Fruit fly (Drosophila melanogaster) whole organism, embryonic: Measurements from ENCODE around the gene Fatp1.
A peak's percentile ranks its signal among the peaks of the same experiment; 100 is the strongest.

Experiments
- Ada2b ChIP-seq: fragments of 200-800 bp; sonication (Bioruptor generic); IDR thresholded peaks from 2 replicates; pipeline ENCODE4 v1.3.6; 2022; ENCODE audit warnings: missing biosample characterization, missing genetic modification characterization
- C15 ChIP-seq: fragments of 200-800 bp; sonication (Bioruptor generic); IDR thresholded peaks from 3 replicates; pipeline ENCODE4 v1.3.6; 2022; ENCODE audit warnings: missing biosample characterization, missing genetic modification characterization
- CG10543 ChIP-seq: fragments of 200-800 bp; sonication (Bioruptor generic); optimal IDR thresholded peaks from 3 replicates; lab custom pipeline; 2017; ENCODE audit warnings: missing biosample characterization, mild to moderate bottlenecking, missing genetic modification characterization, moderate library complexity
- CG11247 ChIP-seq: fragments of 200-800 bp; sonication (Bioruptor generic); IDR thresholded peaks from 2 replicates; pipeline ENCODE4 v1.3.6; 2022; ENCODE audit warnings: missing biosample characterization, missing genetic modification characterization
- CG11560 ChIP-seq: fragments of 200-800 bp; sonication (Bioruptor generic); IDR thresholded peaks from 3 replicates; pipeline ENCODE4 v1.3.6; 2022; ENCODE audit warnings: missing biosample characterization, missing genetic modification characterization
- CG12942 ChIP-seq: fragments of 200-800 bp; sonication (Bioruptor generic); optimal IDR thresholded peaks from 3 replicates; lab custom pipeline; 2016; ENCODE audit warnings: missing biosample characterization, missing genetic modification characterization
- CG15514 ChIP-seq: fragments of 200-800 bp; sonication (Bioruptor generic); optimal IDR thresholded peaks from 3 replicates; lab custom pipeline; 2017; ENCODE audit warnings: missing biosample characterization, missing genetic modification characterization, mild to moderate bottlenecking, moderate library complexity, missing genetic modification reagents
- CG15601 ChIP-seq: fragments of 200-800 bp; sonication (Bioruptor generic); optimal IDR thresholded peaks from 3 replicates; lab custom pipeline; 2019; ENCODE audit warnings: missing biosample characterization, mild to moderate bottlenecking, missing genetic modification characterization, moderate library complexity
- CG17568 ChIP-seq: fragments of 200-800 bp; sonication (Bioruptor generic); optimal IDR thresholded peaks from 2 replicates; lab custom pipeline; 2018; ENCODE audit warnings: missing biosample characterization, mild to moderate bottlenecking, missing genetic modification characterization, moderate library complexity
- CG2199 ChIP-seq: fragments of 200-800 bp; sonication (Bioruptor generic); IDR thresholded peaks from 3 replicates; pipeline ENCODE4 v1.3.6; 2022; ENCODE audit warnings: missing biosample characterization, missing genetic modification characterization
- CG30403 ChIP-seq: fragments of 200-800 bp; sonication (Bioruptor generic); optimal IDR thresholded peaks from 3 replicates; lab custom pipeline; 2016; ENCODE audit warnings: missing biosample characterization, missing genetic modification characterization
- CG31365 ChIP-seq: fragments of 200-800 bp; sonication (Bioruptor generic); optimal IDR thresholded peaks from 2 replicates; lab custom pipeline; 2018; ENCODE audit warnings: missing biosample characterization, mild to moderate bottlenecking, missing genetic modification characterization
- CG34224 ChIP-seq: fragments of 200-800 bp; sonication (Bioruptor generic); IDR thresholded peaks from 3 replicates; pipeline ENCODE4 v1.3.6; 2022; ENCODE audit warnings: missing biosample characterization, missing genetic modification characterization; ENCODE audit not compliant: partially characterized antibody
- CG4617 ChIP-seq: fragments of 200-800 bp; sonication (Bioruptor generic); optimal IDR thresholded peaks from 3 replicates; lab custom pipeline; 2016; ENCODE audit warnings: missing biosample characterization, missing genetic modification characterization, borderline replicate concordance
- CG7928 ChIP-seq: fragments of 200-800 bp; sonication (Bioruptor generic); optimal IDR thresholded peaks from 2 replicates; lab custom pipeline; 2017; ENCODE audit warnings: missing biosample characterization, mild to moderate bottlenecking, missing genetic modification characterization
- CG8478 ChIP-seq: fragments of >200 bp; optimal IDR thresholded peaks from 2 replicates; lab custom pipeline; 2018
- CG9932 ChIP-seq: fragments of 200-800 bp; sonication (Bioruptor generic); IDR thresholded peaks from 2 replicates; pipeline ENCODE4 v1.3.6; 2022; ENCODE audit warnings: missing biosample characterization, missing genetic modification characterization
- Camta ChIP-seq: fragments of 200-800 bp; sonication (Bioruptor generic); optimal IDR thresholded peaks from 2 replicates; lab custom pipeline; 2016; ENCODE audit warnings: missing biosample characterization, missing genetic modification characterization
- Dek ChIP-seq: fragments of 200-800 bp; sonication (Bioruptor generic); optimal IDR thresholded peaks from 3 replicates; lab custom pipeline; 2019; ENCODE audit warnings: missing biosample characterization, mild to moderate bottlenecking, missing genetic modification characterization, moderate library complexity
- Doc2 ChIP-seq: fragments of 200-800 bp; sonication (Bioruptor generic); IDR thresholded peaks from 2 replicates; pipeline ENCODE4 v1.3.6; 2022; ENCODE audit warnings: missing biosample characterization, missing genetic modification characterization
- Dref ChIP-seq: fragments of 200-800 bp; sonication (Bioruptor generic); IDR thresholded peaks from 2 replicates; pipeline ENCODE4 v1.3.6; 2022; ENCODE audit warnings: missing biosample characterization, missing genetic modification characterization
- Fer3 ChIP-seq: fragments of 200-800 bp; sonication (Bioruptor generic); optimal IDR thresholded peaks from 2 replicates; lab custom pipeline; 2018; ENCODE audit warnings: missing biosample characterization, mild to moderate bottlenecking, missing genetic modification characterization, moderate library complexity
- Gug ChIP-seq: fragments of 200-800 bp; sonication (Bioruptor generic); IDR thresholded peaks from 4 replicates; pipeline ENCODE4 v1.3.6; 2022; ENCODE audit warnings: missing biosample characterization, missing genetic modification characterization
- Hmr ChIP-seq: fragments of 200-800 bp; sonication (Bioruptor generic); optimal IDR thresholded peaks from 3 replicates; lab custom pipeline; 2017; ENCODE audit warnings: mild to moderate bottlenecking, missing biosample characterization, missing genetic modification reagents, missing genetic modification characterization
- Hmx ChIP-seq: fragments of 200-800 bp; sonication (Bioruptor generic); optimal IDR thresholded peaks from 2 replicates; lab custom pipeline; 2016; ENCODE audit warnings: missing biosample characterization, missing genetic modification characterization
- Hr39 ChIP-seq: fragments of >200 bp; optimal IDR thresholded peaks from 2 replicates; lab custom pipeline; 2017
- Mad ChIP-seq: fragments of 200-800 bp; sonication (Bioruptor generic); optimal IDR thresholded peaks from 2 replicates; lab custom pipeline; 2016; ENCODE audit warnings: missing biosample characterization, missing genetic modification characterization
- Mrtf ChIP-seq: fragments of 200-800 bp; sonication (Bioruptor generic); IDR thresholded peaks from 3 replicates; pipeline ENCODE4 v1.3.6; 2022; ENCODE audit warnings: missing biosample characterization, missing genetic modification characterization
- Neu2 ChIP-seq: fragments of 200-800 bp; sonication (Bioruptor generic); optimal IDR thresholded peaks from 3 replicates; lab custom pipeline; 2016; ENCODE audit warnings: missing biosample characterization, missing genetic modification characterization, borderline replicate concordance
- Scr ChIP-seq: fragments of 200-800 bp; sonication (Bioruptor generic); IDR thresholded peaks from 2 replicates; pipeline ENCODE4 v1.3.6; 2022; ENCODE audit warnings: missing biosample characterization, missing genetic modification characterization; ENCODE audit not compliant: partially characterized antibody
- Usf ChIP-seq: fragments of 200-800 bp; sonication (Bioruptor generic); optimal IDR thresholded peaks from 2 replicates; lab custom pipeline; 2017; ENCODE audit warnings: missing genotype, missing biosample characterization, missing genetic modification characterization
- ara ChIP-seq: fragments of 200-800 bp; sonication (Bioruptor generic); IDR thresholded peaks from 2 replicates; pipeline ENCODE4 v1.3.6; 2022; ENCODE audit warnings: missing biosample characterization, missing genetic modification characterization
- az2 ChIP-seq: fragments of 200-800 bp; sonication (Bioruptor generic); optimal IDR thresholded peaks from 3 replicates; lab custom pipeline; 2016; ENCODE audit warnings: missing biosample characterization, missing genetic modification characterization
- bcd ChIP-seq: fragments of 200-800 bp; sonication (Bioruptor generic); optimal IDR thresholded peaks from 2 replicates; lab custom pipeline; 2017; ENCODE audit warnings: missing biosample characterization, mild to moderate bottlenecking, missing genetic modification characterization
- bsh ChIP-seq, 2 experiments: fragments of 200-800 bp; sonication (Bioruptor generic); optimal IDR thresholded peaks; 2 replicates each; lab custom pipeline; 2017 to 2018; ENCODE audit warnings: mild to moderate bottlenecking in 2 of 2, missing biosample characterization in 2 of 2, missing genetic modification characterization in 2 of 2, moderate library complexity in 1 of 2
- cato ChIP-seq: fragments of 200-800 bp; sonication (Bioruptor generic); optimal IDR thresholded peaks from 2 replicates; lab custom pipeline; 2016; ENCODE audit warnings: missing biosample characterization, missing genetic modification characterization, borderline replicate concordance
- dati ChIP-seq: fragments of 200-800 bp; sonication (Bioruptor generic); IDR thresholded peaks from 2 replicates; pipeline ENCODE4 v1.3.6; 2022; ENCODE audit warnings: missing biosample characterization, missing genetic modification characterization
- dimm ChIP-seq: fragments of 200-800 bp; sonication (Bioruptor generic); IDR thresholded peaks from 2 replicates; pipeline ENCODE4 v1.3.6; 2022; ENCODE audit warnings: missing biosample characterization, missing genetic modification characterization
- fru ChIP-seq: fragments of >200 bp; optimal IDR thresholded peaks from 2 replicates; lab custom pipeline; 2017
- gfzf ChIP-seq: fragments of 200-800 bp; sonication (Bioruptor generic); optimal IDR thresholded peaks from 2 replicates; lab custom pipeline; 2016; ENCODE audit warnings: missing biosample characterization, mild to moderate bottlenecking, missing genetic modification characterization, moderate library complexity
- gsb-n ChIP-seq: fragments of 200-800 bp; sonication (Bioruptor generic); optimal IDR thresholded peaks from 3 replicates; lab custom pipeline; 2018; ENCODE audit warnings: missing biosample characterization, mild to moderate bottlenecking, missing genetic modification characterization
- klu ChIP-seq: fragments of 200-800 bp; sonication (Bioruptor generic); IDR thresholded peaks from 2 replicates; pipeline ENCODE4 v1.3.6; 2022; ENCODE audit warnings: missing biosample characterization, missing genetic modification characterization
- lmd ChIP-seq: fragments of 200-800 bp; sonication (Bioruptor generic); IDR thresholded peaks from 2 replicates; pipeline ENCODE4 v1.3.6; 2022; ENCODE audit warnings: missing biosample characterization, missing genetic modification characterization
- lov ChIP-seq, 2 experiments: fragments of 200-800 bp in 1 of 2; fragments of >200 bp in 1 of 2; sonication (Bioruptor generic) in 1 of 2; IDR thresholded peaks in 1 of 2; optimal IDR thresholded peaks in 1 of 2; 2 replicates in 1 of 2; 3 replicates in 1 of 2; pipeline versions ENCODE4 v1.3.6 to Lab custom; 2017 to 2022; ENCODE audit warnings: missing biosample characterization in 1 of 2, missing genetic modification characterization in 1 of 2
- nmo ChIP-seq: fragments of 200-800 bp; sonication (Bioruptor generic); optimal IDR thresholded peaks from 2 replicates; lab custom pipeline; 2018; ENCODE audit warnings: missing biosample characterization, mild to moderate bottlenecking, missing genetic modification characterization, moderate library complexity
- p53 ChIP-seq: fragments of 200-800 bp; sonication (Bioruptor generic); optimal IDR thresholded peaks from 2 replicates; lab custom pipeline; 2016; ENCODE audit warnings: missing biosample characterization, missing genetic modification characterization
- psq ChIP-seq: fragments of 200-800 bp; sonication (Bioruptor generic); optimal IDR thresholded peaks from 2 replicates; lab custom pipeline; 2017; ENCODE audit warnings: missing biosample characterization, missing genetic modification characterization
- ssp ChIP-seq: fragments of 200-800 bp; sonication (Bioruptor generic); IDR thresholded peaks from 2 replicates; pipeline ENCODE4 v1.3.6; 2022; ENCODE audit warnings: missing biosample characterization, missing genetic modification characterization
- stc ChIP-seq: fragments of 200-800 bp; sonication (Bioruptor generic); IDR thresholded peaks from 2 replicates; pipeline ENCODE4 v1.3.6; 2022; ENCODE audit warnings: missing biosample characterization, missing genetic modification characterization
- toy ChIP-seq: fragments of 200-800 bp; sonication (Bioruptor generic); IDR thresholded peaks from 2 replicates; pipeline ENCODE4 v1.3.6; 2022; ENCODE audit warnings: missing biosample characterization, missing genetic modification characterization
- ttk ChIP-seq: fragments of 200-800 bp; sonication (Bioruptor generic); IDR thresholded peaks from 2 replicates; pipeline ENCODE4 v2.1.2; 2022; ENCODE audit warnings: missing biosample characterization, missing genetic modification characterization

The Fatp1 gene

DNA sequence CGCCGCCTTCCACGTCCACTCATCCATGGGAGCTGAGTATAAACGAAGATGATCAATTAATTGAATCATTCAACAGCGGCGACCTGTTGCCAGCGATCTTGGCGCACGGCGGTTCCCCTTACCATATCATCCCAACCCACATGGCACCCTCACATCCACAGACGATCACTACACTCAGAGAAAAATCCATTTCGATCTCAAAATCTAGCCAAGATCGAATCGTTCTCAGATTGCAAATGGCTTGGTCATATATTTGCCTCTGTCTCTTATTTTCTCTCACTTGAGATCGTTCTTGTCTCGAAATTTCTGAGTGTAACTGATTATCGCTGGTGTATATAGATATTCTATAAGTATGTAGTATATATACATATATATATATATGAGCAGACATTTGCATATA is 48.6 kb downstream of the Fatp1 start (continued):
- TF ChIP-seq CG9932 (GFP tag; lab: Robert Waterston, UW) (peak; percentile 73), Mad (peak; percentile 11), CG2199 (GFP tag; lab: Robert Waterston, UW) (no peak), az2 (GFP tag; lab: Kevin White, UChicago) (peak; percentile 55), nmo (peak; percentile 52), ssp (GFP tag; lab: Robert Waterston, UW) (peak; percentile 29; the same call in 1 of the 2 replicates), bcd (GFP tag; lab: Kevin White, UChicago) (peak; percentile 48), p53 (no peak), ara (GFP tag; lab: Robert Waterston, UW) (peak; percentile 66; the same call in 1 of the 2 replicates), lov (optimal IDR thresholded peaks at IDR 0.05; lab: Kevin White, UChicago) (no peak), lov (GFP tag; IDR thresholded peaks at IDR 0.05; lab: Robert Waterston, UW) (no peak), Scr (GFP tag; lab: Robert Waterston, UW) (no peak), CG10543 (GFP tag; lab: Kevin White, UChicago) (peak; percentile 54), C15 (no peak), CG31365 (tag; lab: Kevin White, UChicago) (no peak), ttk (GFP tag; lab: Robert Waterston, UW) (peak; percentile 51), fru (no peak), CG11560 (tag; lab: Robert Waterston, UW) (no peak), Doc2 (GFP tag; lab: Robert Waterston, UW) (no peak), CG17568 (GFP tag; lab: Kevin White, UChicago) (peak; percentile 34), Ada2b (GFP tag; lab: Robert Waterston, UW) (peak; percentile 43; the same call in 1 of the 2 replicates), stc (GFP tag; lab: Robert Waterston, UW) (0 out of 2 replicates have a peak, but pooled peaks have one; percentile 24), gfzf (GFP tag; lab: Kevin White, UChicago) (no peak), Usf (GFP tag; lab: Kevin White, UChicago) (no peak), gsb-n (tag; lab: Kevin White, UChicago) (peak; percentile 23), dati (GFP tag; lab: Robert Waterston, UW) (peak; percentile 56; the same call in 1 of the 2 replicates), bsh (GFP tag; optimal IDR thresholded peaks at IDR 0.05; lab: Kevin White, UChicago) (peak in 1 of 2 experiments; percentile 68), CG34224 (GFP tag; lab: Robert Waterston, UW) (no peak), klu (GFP tag; lab: Robert Waterston, UW) (no peak), dimm (GFP tag; lab: Robert Waterston, UW) (no peak), psq (GFP tag; lab: Kevin White, UChicago) (no peak), CG12942 (GFP tag; lab: Kevin White, UChicago) (peak; percentile 12), CG4617 (GFP tag; lab: Kevin White, UChicago) (no peak), Camta (GFP tag; lab: Kevin White, UChicago) (no peak), Hmr (GFP tag; lab: Kevin White, UChicago) (peak; percentile 43), lmd (GFP tag; lab: Robert Waterston, UW) (peak; percentile 71; the same call in 1 of the 2 replicates), CG15601 (tag; lab: Kevin White, UChicago) (peak; percentile 35), Mrtf (peak; percentile 70), Dref (GFP tag; lab: Robert Waterston, UW) (no peak), CG8478 (lab: Kevin White, UChicago) (no peak), CG15514 (GFP tag; lab: Kevin White, UChicago) (peak; percentile 60), Fer3 (tag; lab: Kevin White, UChicago) (peak; percentile 69), toy (GFP tag; lab: Robert Waterston, UW) (0 out of 2 replicates have a peak, but pooled peaks have one; percentile 14), cato (GFP tag; lab: Kevin White, UChicago) (no peak), Hmx (GFP tag; lab: Kevin White, UChicago) (no peak), Gug (GFP tag; lab: Robert Waterston, UW) (peak; percentile 41; the same call in 2 of the 4 replicates), CG30403 (GFP tag; lab: Kevin White, UChicago) (peak; percentile 59), Hr39 (lab: Kevin White, UChicago) (no peak), CG11247 (GFP tag; lab: Robert Waterston, UW) (peak; percentile 55; the same call in 1 of the 2 replicates), Dek (no peak), CG7928 (GFP tag; lab: Kevin White, UChicago) (no peak), Neu2 (GFP tag; lab: Kevin White, UChicago) (no peak)
